Fruit fly (Drosophila melanogaster) whole organism, embryonic: ENCODE results near the gene CG13408.

Experiments
- ATbp ChIP-seq: fragments of 200-800 bp; sonication (Bioruptor generic); optimal IDR thresholded peaks from 2 replicates; lab custom pipeline; 2017; ENCODE audit warnings: missing biosample characterization, mild to moderate bottlenecking, missing genetic modification characterization, missing genetic modification reagents
- Asciz ChIP-seq: fragments of 200-800 bp; sonication (Bioruptor generic); optimal IDR thresholded peaks from 2 replicates; lab custom pipeline; 2017; ENCODE audit warnings: missing biosample characterization, mild to moderate bottlenecking, missing genetic modification characterization, missing genetic modification reagents
- BtbVII ChIP-seq: fragments of 200-800 bp; sonication (Bioruptor generic); optimal IDR thresholded peaks from 3 replicates; lab custom pipeline; 2017; ENCODE audit warnings: missing biosample characterization, mild to moderate bottlenecking, missing genetic modification characterization
- CG1024 ChIP-seq: fragments of 200-800 bp; sonication (Bioruptor generic); IDR thresholded peaks from 2 replicates; pipeline ENCODE4 v1.3.6; 2022; ENCODE audit warnings: missing biosample characterization, missing genetic modification characterization
- CG10321 ChIP-seq: fragments of 200-800 bp; sonication (Bioruptor generic); IDR thresholded peaks from 2 replicates; pipeline ENCODE4 v1.3.6; 2022; ENCODE audit warnings: missing biosample characterization, missing genetic modification characterization
- CG11085 ChIP-seq: fragments of 200-800 bp; sonication (Bioruptor generic); IDR thresholded peaks from 2 replicates; pipeline ENCODE4 v1.3.6; 2022; ENCODE audit warnings: missing biosample characterization, missing genetic modification characterization
- CG11696 ChIP-seq: fragments of 200-800 bp; sonication (Bioruptor generic); IDR thresholded peaks from 2 replicates; pipeline ENCODE4 v1.3.6; 2022; ENCODE audit warnings: missing biosample characterization, missing genetic modification characterization
- CG12071 ChIP-seq: fragments of 200-800 bp; sonication (Bioruptor generic); optimal IDR thresholded peaks from 3 replicates; lab custom pipeline; 2018; ENCODE audit warnings: missing biosample characterization, mild to moderate bottlenecking, missing genetic modification characterization
- CG14710 ChIP-seq: fragments of 200-800 bp; sonication (Bioruptor generic); optimal IDR thresholded peaks from 3 replicates; lab custom pipeline; 2019; ENCODE audit warnings: missing biosample characterization, mild to moderate bottlenecking, missing genetic modification characterization, moderate library complexity
- CG14860 ChIP-seq: fragments of 200-800 bp; sonication (Bioruptor generic); IDR thresholded peaks from 3 replicates; pipeline ENCODE4 v1.3.6; 2022; ENCODE audit warnings: missing biosample characterization, missing genetic modification characterization; ENCODE audit not compliant: partially characterized antibody
- CG16815 ChIP-seq: fragments of 200-800 bp; sonication (Bioruptor generic); optimal IDR thresholded peaks from 3 replicates; lab custom pipeline; 2017; ENCODE audit warnings: missing biosample characterization, mild to moderate bottlenecking, missing genetic modification characterization
- CG18619 ChIP-seq: fragments of 200-800 bp; sonication (Bioruptor generic); optimal IDR thresholded peaks from 3 replicates; lab custom pipeline; 2017; ENCODE audit warnings: missing biosample characterization, mild to moderate bottlenecking, missing genetic modification characterization
- CG2120 ChIP-seq: fragments of 200-800 bp; sonication (Bioruptor generic); optimal IDR thresholded peaks from 3 replicates; lab custom pipeline; 2016; ENCODE audit warnings: missing biosample characterization, missing genetic modification characterization
- CG2202 ChIP-seq: fragments of 200-800 bp; sonication (Bioruptor generic); optimal IDR thresholded peaks from 2 replicates; lab custom pipeline; 2018; ENCODE audit warnings: missing biosample characterization, mild to moderate bottlenecking, missing genetic modification characterization
- CG31365 ChIP-seq: fragments of 200-800 bp; sonication (Bioruptor generic); optimal IDR thresholded peaks from 2 replicates; lab custom pipeline; 2018; ENCODE audit warnings: missing biosample characterization, mild to moderate bottlenecking, missing genetic modification characterization
- CG3163 ChIP-seq: fragments of 200-800 bp; sonication (Bioruptor generic); optimal IDR thresholded peaks from 3 replicates; lab custom pipeline; 2016; ENCODE audit warnings: missing biosample characterization, missing genetic modification characterization
- CG33557 ChIP-seq: fragments of 200-800 bp; sonication (Bioruptor generic); optimal IDR thresholded peaks from 2 replicates; lab custom pipeline; 2019; ENCODE audit warnings: missing biosample characterization, mild to moderate bottlenecking, missing genetic modification characterization, moderate library complexity
- CG3407 ChIP-seq: fragments of 200-800 bp; sonication (Bioruptor generic); optimal IDR thresholded peaks from 2 replicates; lab custom pipeline; 2018; ENCODE audit warnings: missing biosample characterization, mild to moderate bottlenecking, missing genetic modification characterization
- CG5180 ChIP-seq: fragments of 200-800 bp; sonication (Bioruptor generic); optimal IDR thresholded peaks from 3 replicates; lab custom pipeline; 2017; ENCODE audit warnings: missing biosample characterization, missing genetic modification characterization, mild to moderate bottlenecking, moderate library complexity, missing genetic modification reagents
- CG6765 ChIP-seq: fragments of 200-800 bp; sonication (Bioruptor generic); optimal IDR thresholded peaks from 3 replicates; lab custom pipeline; 2017; ENCODE audit warnings: missing biosample characterization, mild to moderate bottlenecking, missing genetic modification characterization
- CG7928 ChIP-seq: fragments of 200-800 bp; sonication (Bioruptor generic); optimal IDR thresholded peaks from 2 replicates; lab custom pipeline; 2017; ENCODE audit warnings: missing biosample characterization, mild to moderate bottlenecking, missing genetic modification characterization
- D19B ChIP-seq: fragments of 200-800 bp; sonication (Bioruptor generic); optimal IDR thresholded peaks from 2 replicates; lab custom pipeline; 2017; ENCODE audit warnings: missing biosample characterization, mild to moderate bottlenecking, missing genetic modification characterization
- Deaf1 ChIP-seq: fragments of 200-800 bp; optimal IDR thresholded peaks from 3 replicates; lab custom pipeline; 2019; ENCODE audit warnings: missing biosample characterization, mild to moderate bottlenecking, missing genetic modification characterization, moderate library complexity
- HLH4C ChIP-seq: fragments of 200-800 bp; sonication (Bioruptor generic); IDR thresholded peaks from 3 replicates; pipeline ENCODE4 v1.3.6; 2022; ENCODE audit warnings: missing biosample characterization, missing genetic modification characterization; ENCODE audit not compliant: partially characterized antibody
- Hey ChIP-seq: fragments of 200-800 bp; sonication (Bioruptor generic); optimal IDR thresholded peaks from 3 replicates; lab custom pipeline; 2018; ENCODE audit warnings: missing biosample characterization, mild to moderate bottlenecking, missing genetic modification characterization
- Hr78 ChIP-seq, 2 experiments: fragments of 200-800 bp in 1 of 2; fragments of >200 bp in 1 of 2; sonication (Bioruptor generic) in 1 of 2; optimal IDR thresholded peaks; 2 replicates each; lab custom pipeline; 2017 to 2019; ENCODE audit warnings: missing biosample characterization in 2 of 2, missing genetic modification characterization in 2 of 2, mild to moderate bottlenecking in 1 of 2, moderate library complexity in 1 of 2
- Hsf ChIP-seq: fragments of 200-800 bp; sonication (Bioruptor generic); optimal IDR thresholded peaks from 3 replicates; lab custom pipeline; 2016; ENCODE audit warnings: missing biosample characterization, missing genetic modification characterization
- MESR4 ChIP-seq: fragments of 200-800 bp; sonication (Bioruptor generic); optimal IDR thresholded peaks from 2 replicates; lab custom pipeline; 2018; ENCODE audit warnings: missing biosample characterization, mild to moderate bottlenecking, missing genetic modification characterization, moderate library complexity
- NC2α ChIP-seq: fragments of 200-800 bp; sonication (Bioruptor generic); optimal IDR thresholded peaks from 2 replicates; lab custom pipeline; 2016; ENCODE audit warnings: missing biosample characterization, missing genetic modification characterization
- Oli ChIP-seq: fragments of 200-800 bp; sonication (Bioruptor generic); optimal IDR thresholded peaks from 2 replicates; lab custom pipeline; 2018; ENCODE audit warnings: missing biosample characterization, mild to moderate bottlenecking, missing genetic modification characterization, moderate library complexity
- Opbp ChIP-seq: fragments of 200-800 bp; sonication (Bioruptor generic); IDR thresholded peaks from 3 replicates; pipeline ENCODE4 v1.3.6; 2022; ENCODE audit warnings: missing biosample characterization, missing genetic modification characterization; ENCODE audit not compliant: partially characterized antibody
- Optix ChIP-seq: fragments of 200-800 bp; sonication (Bioruptor generic); IDR thresholded peaks from 3 replicates; pipeline ENCODE4 v1.3.6; 2022; ENCODE audit warnings: missing biosample characterization, missing genetic modification characterization
- Ptx1 ChIP-seq: fragments of 200-800 bp; sonication (Bioruptor generic); IDR thresholded peaks from 2 replicates; pipeline ENCODE4 v1.3.6; 2022; ENCODE audit warnings: missing biosample characterization, missing genetic modification characterization
- Spps ChIP-seq: fragments of 200-800 bp; sonication (Bioruptor generic); optimal IDR thresholded peaks from 2 replicates; lab custom pipeline; 2018; ENCODE audit warnings: missing biosample characterization, mild to moderate bottlenecking, missing genetic modification characterization
- Tbp ChIP-seq: fragments of >200 bp; optimal IDR thresholded peaks from 2 replicates; lab custom pipeline; 2018; ENCODE audit warnings: missing biosample characterization, missing genetic modification characterization
- ac ChIP-seq: fragments of 200-800 bp; sonication (Bioruptor generic); optimal IDR thresholded peaks from 3 replicates; lab custom pipeline; 2017; ENCODE audit warnings: missing biosample characterization, mild to moderate bottlenecking, missing genetic modification characterization
- az2 ChIP-seq: fragments of 200-800 bp; sonication (Bioruptor generic); optimal IDR thresholded peaks from 3 replicates; lab custom pipeline; 2016; ENCODE audit warnings: missing biosample characterization, missing genetic modification characterization
- br ChIP-seq: fragments of >200 bp; optimal IDR thresholded peaks from 2 replicates; lab custom pipeline; 2017
- chm ChIP-seq: fragments of 200-800 bp; sonication (Bioruptor generic); IDR thresholded peaks from 2 replicates; pipeline ENCODE4 v1.3.6; 2022; ENCODE audit warnings: missing biosample characterization, missing genetic modification characterization
- chn ChIP-seq: fragments of 200-800 bp; sonication (Bioruptor generic); optimal IDR thresholded peaks from 2 replicates; lab custom pipeline; 2016; ENCODE audit warnings: missing biosample characterization, missing genetic modification characterization
- croc ChIP-seq: fragments of 200-800 bp; sonication (Bioruptor generic); conservative IDR thresholded peaks from 3 replicates; pipeline ENCODE4 v1.3.6; 2022; ENCODE audit warnings: missing biosample characterization, missing genetic modification characterization
- emc ChIP-seq: fragments of 200-800 bp; sonication (Bioruptor generic); optimal IDR thresholded peaks from 2 replicates; lab custom pipeline; 2016; ENCODE audit warnings: missing biosample characterization, missing genetic modification characterization
- en ChIP-seq: fragments of 200-800 bp; sonication (Bioruptor generic); optimal IDR thresholded peaks from 2 replicates; lab custom pipeline; 2016; ENCODE audit warnings: missing biosample characterization, missing genetic modification characterization
- grn ChIP-seq: fragments of 200-800 bp; sonication (Bioruptor generic); optimal IDR thresholded peaks from 3 replicates; lab custom pipeline; 2017; ENCODE audit warnings: missing biosample characterization, missing genetic modification characterization
- gt ChIP-seq: fragments of 200-800 bp; sonication (Bioruptor generic); IDR thresholded peaks from 2 replicates; pipeline ENCODE4 v1.3.6; 2022; ENCODE audit warnings: missing biosample characterization, missing genetic modification characterization
- h ChIP-seq: fragments of >200 bp; optimal IDR thresholded peaks from 2 replicates; lab custom pipeline; 2017
- oc ChIP-seq: fragments of 200-800 bp; sonication (Bioruptor generic); optimal IDR thresholded peaks from 2 replicates; lab custom pipeline; 2018; ENCODE audit warnings: missing biosample characterization, mild to moderate bottlenecking, missing genetic modification characterization, moderate library complexity
- sens-2 ChIP-seq: fragments of 200-800 bp; sonication (Bioruptor generic); IDR thresholded peaks from 2 replicates; pipeline ENCODE4 v1.3.6; 2022; ENCODE audit warnings: missing biosample characterization, missing genetic modification characterization
- ssp ChIP-seq: fragments of 200-800 bp; sonication (Bioruptor generic); IDR thresholded peaks from 2 replicates; pipeline ENCODE4 v1.3.6; 2022; ENCODE audit warnings: missing biosample characterization, missing genetic modification characterization
- tll ChIP-seq, 2 experiments: fragments of 200-800 bp in 1 of 2; fragments of >200 bp in 1 of 2; sonication (Bioruptor generic) in 1 of 2; optimal IDR thresholded peaks; 2 replicates each; lab custom pipeline; 2017 to 2019; ENCODE audit warnings: missing biosample characterization in 2 of 2, missing genetic modification characterization in 2 of 2, mild to moderate bottlenecking in 1 of 2, moderate library complexity in 1 of 2
- trem ChIP-seq: fragments of 200-800 bp; optimal IDR thresholded peaks from 3 replicates; lab custom pipeline; 2019; ENCODE audit warnings: missing biosample characterization, mild to moderate bottlenecking, missing genetic modification characterization, moderate library complexity
- zen2 ChIP-seq: fragments of 200-800 bp; sonication (Bioruptor generic); IDR thresholded peaks from 3 replicates; pipeline ENCODE4 v1.3.6; 2022; ENCODE audit warnings: missing biosample characterization, missing genetic modification characterization; ENCODE audit not compliant: partially characterized antibody

The CG13408 gene

DNA sequence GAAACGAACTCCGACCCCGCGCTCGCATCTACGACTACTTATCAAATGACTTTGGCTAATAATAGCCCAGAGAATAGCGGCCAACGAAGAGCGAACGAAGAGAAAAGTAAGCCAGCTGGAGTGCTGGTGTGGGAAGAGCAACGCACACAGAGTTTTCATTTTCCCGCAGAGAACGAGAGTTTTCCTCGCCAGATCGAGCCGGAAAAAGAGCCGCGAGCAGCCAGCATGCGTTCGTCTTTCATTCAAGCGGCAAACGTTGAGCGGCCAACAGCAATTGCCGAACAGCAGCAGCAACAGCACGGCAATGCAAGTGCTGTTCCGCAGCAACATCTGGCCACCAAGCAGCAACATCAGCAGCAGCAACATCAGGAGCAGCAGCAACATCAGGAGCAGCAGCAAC is 44.7 kb downstream of the CG13408 start (continued):
- TF ChIP-seq Asciz (no peak), en (GFP tag; lab: Kevin White, UChicago) (no peak), BtbVII (GFP tag; lab: Kevin White, UChicago) (no peak), br (lab: Kevin White, UChicago) (no peak), CG14710 (tag; lab: Kevin White, UChicago) (no peak), CG5180 (GFP tag; lab: Kevin White, UChicago) (peak; percentile 17), Optix (GFP tag; lab: Robert Waterston, UW) (no peak), h (lab: Kevin White, UChicago) (no peak), CG3407 (GFP tag; lab: Kevin White, UChicago) (no peak), CG1024 (GFP tag; lab: Robert Waterston, UW) (no peak), Spps (peak; percentile 5), chn (GFP tag; lab: Kevin White, UChicago) (no peak), ATbp (no peak), chm (GFP tag; lab: Robert Waterston, UW) (peak; percentile 60; the same call in 1 of the 2 replicates), CG11085 (no peak), grn (GFP tag; lab: Kevin White, UChicago) (no peak), CG10321 (GFP tag; lab: Robert Waterston, UW) (no peak), trem (no peak), HLH4C (no peak), CG16815 (no peak), CG12071 (peak; percentile 8), ssp (GFP tag; lab: Robert Waterston, UW) (no peak), Hsf (no peak), NC2α (GFP tag; lab: Kevin White, UChicago) (no peak), CG2202 (tag; lab: Kevin White, UChicago) (no peak), Oli (tag; lab: Kevin White, UChicago) (no peak), CG31365 (tag; lab: Kevin White, UChicago) (no peak), CG18619 (GFP tag; lab: Kevin White, UChicago) (no peak), Tbp (GFP tag; lab: Kevin White, UChicago) (no peak), CG7928 (GFP tag; lab: Kevin White, UChicago) (no peak), CG3163 (peak; percentile 91), CG11696 (GFP tag; lab: Robert Waterston, UW) (no peak), az2 (no peak), sens-2 (GFP tag; lab: Robert Waterston, UW) (no peak), Hr78 (GFP tag; optimal IDR thresholded peaks at IDR 0.05; lab: Kevin White, UChicago) (peak in 1 of 2 experiments; percentile 46), gt (no peak), CG14860 (GFP tag; lab: Robert Waterston, UW) (no peak), MESR4 (GFP tag; lab: Kevin White, UChicago) (no peak), D19B (GFP tag; lab: Kevin White, UChicago) (no peak), CG6765 (no peak), CG2120 (GFP tag; lab: Kevin White, UChicago) (no peak), Deaf1 (tag; lab: Kevin White, UChicago) (peak; percentile 24), croc (GFP tag; lab: Robert Waterston, UW) (no peak), oc (tag; lab: Kevin White, UChicago) (no peak), Opbp (GFP tag; lab: Robert Waterston, UW) (0 out of 3 replicates have a peak, but pooled peaks have one; percentile 22), CG33557 (no peak), tll (GFP tag; optimal IDR thresholded peaks at IDR 0.05; lab: Kevin White, UChicago) (no peak), Ptx1 (GFP tag; lab: Robert Waterston, UW) (no peak), zen2 (no peak), emc (GFP tag; lab: Kevin White, UChicago) (no peak), Hey (tag; lab: Kevin White, UChicago) (no peak), ac (GFP tag; lab: Kevin White, UChicago) (no peak)
